Worm (Caenorhabditis elegans) whole organism, late embryonic: ENCODE data around the gene arv-1.

ENCODE experiments used
- T23F11.4 ChIP-seq: fragments of 200-800 bp; sonication (Bioruptor generic); optimal IDR thresholded peaks from 2 replicates; lab custom pipeline; 2018; ENCODE audit warnings: mild to moderate bottlenecking, missing genetic modification characterization, missing compliant biosample characterization
- ceh-18 ChIP-seq: sonication (generic microtip); optimal IDR thresholded peaks from 2 replicates; lab custom pipeline; 2016; ENCODE audit warnings: missing genetic modification characterization, missing compliant biosample characterization
- hlh-15 ChIP-seq: sonication (generic microtip); optimal IDR thresholded peaks from 2 replicates; lab custom pipeline; 2016; ENCODE audit warnings: missing genetic modification characterization, missing compliant biosample characterization
- hlh-6 ChIP-seq: sonication (generic microtip); optimal IDR thresholded peaks from 2 replicates; lab custom pipeline; 2016; ENCODE audit warnings: missing genotype, missing genetic modification characterization, missing compliant biosample characterization
- ttx-3 ChIP-seq: sonication (generic microtip); optimal IDR thresholded peaks from 2 replicates; lab custom pipeline; 2016; ENCODE audit warnings: missing genetic modification reagents, missing genetic modification characterization, missing compliant biosample characterization
- unc-55 ChIP-seq: sonication (generic microtip); optimal IDR thresholded peaks from 2 replicates; lab custom pipeline; 2017; ENCODE audit warnings: missing biosample characterization, missing genetic modification reagents, missing genetic modification characterization

arv-1 gene

DNA sequence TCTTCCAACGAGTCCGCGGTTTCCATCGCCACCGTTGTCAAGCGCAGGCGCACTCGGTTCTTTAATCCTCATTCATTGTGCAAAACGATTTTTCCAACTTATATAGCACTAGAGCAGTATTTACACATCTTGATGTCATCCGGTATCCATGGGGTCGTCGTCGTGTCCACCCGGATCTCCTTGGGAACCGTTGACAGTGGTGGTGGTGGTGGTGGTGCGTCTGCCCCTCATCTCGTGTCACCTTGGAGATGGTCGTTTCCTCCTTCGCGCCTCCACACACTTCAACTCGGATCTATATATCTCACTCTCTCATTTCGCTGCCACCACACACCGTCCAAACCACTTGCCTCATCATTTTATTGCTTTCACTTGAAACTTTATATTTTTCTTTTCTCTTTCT, 37.8 kb downstream of the arv-1 start:
- TF ChIP-seq ttx-3 (tag; lab: Kevin White, UChicago) (no peak), T23F11.4 (GFP tag; lab: Kevin White, UChicago) (peak; percentile 38)

- TF ChIP-seq hlh-6 (tag; lab: Kevin White, UChicago) (no peak), ceh-18 (tag; lab: Kevin White, UChicago) (no peak), hlh-15 (tag; lab: Kevin White, UChicago) (no peak), unc-55 (GFP tag; lab: Kevin White, UChicago) (no peak)
Observed at ce11 chrII:10155106-10155505, 45.5 kb downstream of the arv-1 start, which contains the start of gene nlp-63. nlp-63 (plus strand) TSS chrII:10155406.
